Fruit fly (Drosophila melanogaster) whole organism, embryonic: Measurements from ENCODE around the gene mgr.

Experiments used
- Abd-B ChIP-seq: fragments of 200-800 bp; sonication (Bioruptor generic); optimal IDR thresholded peaks from 2 replicates; lab custom pipeline; 2018; ENCODE audit warnings: missing biosample characterization, mild to moderate bottlenecking, missing genetic modification characterization, moderate library complexity
- CG10209 ChIP-seq: fragments of 200-800 bp; sonication (Bioruptor generic); optimal IDR thresholded peaks from 3 replicates; lab custom pipeline; 2017; ENCODE audit warnings: missing biosample characterization, mild to moderate bottlenecking, missing genetic modification characterization, missing genetic modification reagents
- CG10321 ChIP-seq: fragments of 200-800 bp; sonication (Bioruptor generic); IDR thresholded peaks from 2 replicates; pipeline ENCODE4 v1.3.6; 2022; ENCODE audit warnings: missing biosample characterization, missing genetic modification characterization
- CG10543 ChIP-seq: fragments of 200-800 bp; sonication (Bioruptor generic); optimal IDR thresholded peaks from 3 replicates; lab custom pipeline; 2017; ENCODE audit warnings: missing biosample characterization, mild to moderate bottlenecking, missing genetic modification characterization, moderate library complexity
- CG11085 ChIP-seq: fragments of 200-800 bp; sonication (Bioruptor generic); IDR thresholded peaks from 2 replicates; pipeline ENCODE4 v1.3.6; 2022; ENCODE audit warnings: missing biosample characterization, missing genetic modification characterization
- CG12769 ChIP-seq: fragments of 200-800 bp; sonication (Bioruptor generic); optimal IDR thresholded peaks from 2 replicates; lab custom pipeline; 2019; ENCODE audit warnings: missing biosample characterization, mild to moderate bottlenecking, missing genetic modification characterization, moderate library complexity
- CG14441 ChIP-seq: fragments of 200-800 bp; sonication (Bioruptor generic); IDR thresholded peaks from 2 replicates; pipeline ENCODE4 v1.3.6; 2022; ENCODE audit warnings: missing biosample characterization, missing genetic modification characterization
- CG15479 ChIP-seq: fragments of 200-800 bp; sonication (Bioruptor generic); optimal IDR thresholded peaks from 3 replicates; lab custom pipeline; 2019; ENCODE audit warnings: missing biosample characterization, mild to moderate bottlenecking, missing genetic modification characterization, moderate library complexity
- CG15514 ChIP-seq: fragments of 200-800 bp; sonication (Bioruptor generic); optimal IDR thresholded peaks from 3 replicates; lab custom pipeline; 2017; ENCODE audit warnings: missing biosample characterization, missing genetic modification characterization, mild to moderate bottlenecking, moderate library complexity, missing genetic modification reagents
- CG2199 ChIP-seq: fragments of 200-800 bp; sonication (Bioruptor generic); IDR thresholded peaks from 3 replicates; pipeline ENCODE4 v1.3.6; 2022; ENCODE audit warnings: missing biosample characterization, missing genetic modification characterization
- CG30020 ChIP-seq: fragments of 200-800 bp; optimal IDR thresholded peaks from 2 replicates; lab custom pipeline; 2019; ENCODE audit warnings: missing biosample characterization, mild to moderate bottlenecking, missing genetic modification characterization, moderate library complexity
- CG3726 ChIP-seq: fragments of 200-800 bp; sonication (Bioruptor generic); IDR thresholded peaks from 3 replicates; pipeline ENCODE4, ENCODE4 v1.3.6; 2022; ENCODE audit warnings: missing biosample characterization, missing genetic modification characterization
- CG8290 ChIP-seq, 3 experiments: fragments of 200-800 bp; sonication (Bioruptor generic); optimal IDR thresholded peaks; 2 replicates each; lab custom pipeline; 2016 to 2019; ENCODE audit warnings: missing biosample characterization in 3 of 3, missing genetic modification characterization in 3 of 3, mild to moderate bottlenecking in 2 of 3, moderate library complexity in 1 of 3
- Dll ChIP-seq: fragments of 200-800 bp; sonication (Bioruptor generic); IDR thresholded peaks from 4 replicates; pipeline ENCODE4 v1.3.6; 2022; ENCODE audit warnings: missing biosample characterization, missing genetic modification characterization; ENCODE audit not compliant: partially characterized antibody
- Dp ChIP-seq: fragments of 200-800 bp; sonication (Bioruptor generic); optimal IDR thresholded peaks from 2 replicates; lab custom pipeline; 2018; ENCODE audit warnings: missing biosample characterization, mild to moderate bottlenecking, missing genetic modification characterization, moderate library complexity
- E2f2 ChIP-seq: fragments of 200-800 bp; sonication (Bioruptor generic); IDR thresholded peaks from 2 replicates; pipeline ENCODE4 v1.3.6; 2022; ENCODE audit warnings: missing biosample characterization, missing genetic modification characterization
- HmgZ ChIP-seq: fragments of 200-800 bp; sonication (Bioruptor generic); optimal IDR thresholded peaks from 2 replicates; lab custom pipeline; 2018; ENCODE audit warnings: missing biosample characterization, mild to moderate bottlenecking, missing genetic modification characterization
- Hr3 ChIP-seq: fragments of 200-800 bp; sonication (Bioruptor generic); optimal IDR thresholded peaks from 3 replicates; lab custom pipeline; 2016; ENCODE audit warnings: missing biosample characterization, missing genetic modification characterization
- Hr78 ChIP-seq, 2 experiments: fragments of 200-800 bp in 1 of 2; fragments of >200 bp in 1 of 2; sonication (Bioruptor generic) in 1 of 2; optimal IDR thresholded peaks; 2 replicates each; lab custom pipeline; 2017 to 2019; ENCODE audit warnings: missing biosample characterization in 2 of 2, missing genetic modification characterization in 2 of 2, mild to moderate bottlenecking in 1 of 2, moderate library complexity in 1 of 2
- Myb ChIP-seq: fragments of 200-800 bp; sonication (Bioruptor generic); optimal IDR thresholded peaks from 2 replicates; lab custom pipeline; 2016; ENCODE audit warnings: missing biosample characterization, missing genetic modification characterization
- Nf-YA ChIP-seq: fragments of 200-800 bp; sonication (Bioruptor generic); IDR thresholded peaks from 2 replicates; pipeline ENCODE4 v1.3.6; 2022; ENCODE audit warnings: missing biosample characterization, missing genetic modification characterization
- Oaz ChIP-seq: fragments of 200-800 bp; sonication (Bioruptor generic); IDR thresholded peaks from 2 replicates; pipeline ENCODE4 v1.3.6; 2022; ENCODE audit warnings: missing biosample characterization, missing genetic modification characterization
- Pdp1 ChIP-seq, 2 experiments: fragments of 200-800 bp; sonication (Bioruptor generic); optimal IDR thresholded peaks; 3 replicates each; lab custom pipeline; 2016; ENCODE audit warnings: missing biosample characterization in 2 of 2, missing genetic modification characterization in 2 of 2, mild to moderate bottlenecking in 1 of 2, moderate library complexity in 1 of 2
- Side ChIP-seq: fragments of 200-800 bp; sonication (Bioruptor generic); optimal IDR thresholded peaks from 2 replicates; lab custom pipeline; 2016; ENCODE audit warnings: missing biosample characterization, missing genetic modification characterization
- Trl ChIP-seq, 3 experiments: fragments of >200 bp in 2 of 3; fragments of 200-800 bp in 1 of 3; sonication (Bioruptor generic) in 1 of 3; optimal IDR thresholded peaks; 2 replicates in 1 of 3; 3 replicates in 2 of 3; lab custom pipeline; 2016 to 2017; ENCODE audit warnings: missing biosample characterization in 1 of 3, missing genetic modification characterization in 1 of 3
- crol ChIP-seq: fragments of 200-800 bp; sonication (Bioruptor generic); IDR thresholded peaks from 2 replicates; pipeline ENCODE4 v1.3.6; 2022; ENCODE audit warnings: missing biosample characterization, missing genetic modification characterization
- eve ChIP-seq, 2 experiments: fragments of >200 bp; optimal IDR thresholded peaks; 2 replicates each; lab custom pipeline; 2017; ENCODE audit warnings: missing biosample characterization in 2 of 2, missing genetic modification characterization in 2 of 2
- ftz-f1 ChIP-seq: fragments of 200-800 bp; sonication (Bioruptor generic); optimal IDR thresholded peaks from 2 replicates; lab custom pipeline; 2016; ENCODE audit warnings: missing biosample characterization, missing genetic modification characterization
- gsb ChIP-seq: fragments of 200-800 bp; sonication (Bioruptor generic); IDR thresholded peaks from 2 replicates; pipeline ENCODE4 v1.3.6; 2022; ENCODE audit warnings: missing biosample characterization, missing genetic modification characterization
- h ChIP-seq: fragments of >200 bp; optimal IDR thresholded peaks from 2 replicates; lab custom pipeline; 2017
- nau ChIP-seq: fragments of 200-800 bp; sonication (Bioruptor generic); optimal IDR thresholded peaks from 3 replicates; lab custom pipeline; 2017; ENCODE audit warnings: missing biosample characterization, mild to moderate bottlenecking, missing genetic modification characterization, missing genetic modification reagents
- org-1 ChIP-seq: fragments of 200-800 bp; sonication (Bioruptor generic); optimal IDR thresholded peaks from 2 replicates; lab custom pipeline; 2017; ENCODE audit warnings: missing biosample characterization, missing genetic modification characterization
- repo ChIP-seq: fragments of 200-800 bp; sonication (Bioruptor generic); optimal IDR thresholded peaks from 2 replicates; lab custom pipeline; 2016; ENCODE audit warnings: missing biosample characterization, missing genetic modification characterization
- sd ChIP-seq: fragments of 200-800 bp; sonication (Bioruptor generic); optimal IDR thresholded peaks from 3 replicates; lab custom pipeline; 2018; ENCODE audit warnings: missing biosample characterization, mild to moderate bottlenecking, missing genetic modification characterization, moderate library complexity
- sens ChIP-seq: fragments of 200-800 bp; sonication (Bioruptor generic); peaks from one replicate; lab custom pipeline; 2016; ENCODE audit warnings: missing biosample characterization, missing genetic modification characterization
- slbo ChIP-seq: fragments of 200-800 bp; sonication (Bioruptor generic); IDR thresholded peaks from 2 replicates; pipeline ENCODE4 v1.3.6; 2022; ENCODE audit warnings: missing biosample characterization, missing genetic modification characterization
- sr ChIP-seq: fragments of 200-800 bp; sonication (Bioruptor generic); IDR thresholded peaks from 3 replicates; pipeline ENCODE4 v1.3.6; 2022; ENCODE audit warnings: missing biosample characterization, missing genetic modification characterization
- unpg ChIP-seq: fragments of 200-800 bp; sonication (Bioruptor generic); optimal IDR thresholded peaks from 3 replicates; lab custom pipeline; 2018; ENCODE audit warnings: missing biosample characterization, mild to moderate bottlenecking, missing genetic modification characterization, moderate library complexity
- vvl ChIP-seq: fragments of 200-800 bp; sonication (Bioruptor generic); IDR thresholded peaks from 2 replicates; pipeline ENCODE4 v1.3.6; 2022; ENCODE audit warnings: missing biosample characterization, missing genetic modification characterization
- zfh1 ChIP-seq: fragments of 200-800 bp; sonication (Bioruptor generic); IDR thresholded peaks from 3 replicates; pipeline ENCODE4 v1.3.6; 2022; ENCODE audit warnings: missing biosample characterization, missing genetic modification characterization

Gene mgr

dm6 chr3R:11454210-11454904, 44.7 kb upstream of the mgr start (continued):
- peak; percentile 78 for TF ChIP-seq Abd-B
- TF ChIP-seq CG15479 (GFP tag; lab: Kevin White, UChicago) = no peak
- no peak for TF ChIP-seq Nf-YA

DNA sequence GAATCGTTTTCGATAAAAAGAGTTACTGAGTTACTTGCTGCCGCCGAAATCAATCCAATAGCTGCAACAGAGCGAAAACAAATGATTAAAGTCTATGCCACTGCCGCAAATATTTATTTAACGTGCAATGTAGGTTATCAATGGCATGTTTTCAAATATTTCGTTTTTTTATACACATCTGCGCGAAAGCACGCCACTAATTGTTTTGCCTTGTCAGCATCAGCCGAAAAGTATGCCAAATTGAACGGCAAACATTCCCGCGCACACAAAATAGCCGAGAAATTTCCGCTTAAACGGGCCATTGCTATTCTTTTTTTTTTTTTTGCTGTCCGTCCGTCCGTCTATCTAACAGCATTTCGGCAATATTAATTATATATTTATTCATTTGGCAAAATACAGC, 42.4 kb upstream of the mgr start:
- no peak for TF ChIP-seq zfh1 (GFP tag; lab: Robert Waterston, UW)
- 0 out of 2 replicates have a peak, but pooled peaks have one; percentile 8 for TF ChIP-seq CG14441 (GFP tag; lab: Robert Waterston, UW)
- peak; percentile 58 for TF ChIP-seq sens
- TF ChIP-seq vvl = 0 out of 2 replicates have a peak, but pooled peaks have one; percentile 17
- peak in 1 of 2 experiments; percentile 25 for TF ChIP-seq eve (GFP tag; optimal IDR thresholded peaks at IDR 0.05; lab: Kevin White, UChicago)
- TF ChIP-seq CG8290 (GFP tag; optimal IDR thresholded peaks at IDR 0.05; lab: Kevin White, UChicago) = no peak
- TF ChIP-seq CG8290 (tag; optimal IDR thresholded peaks at IDR 0.05; lab: Kevin White, UChicago) = peak in 1 of 2 experiments; percentile 3
- no peak for TF ChIP-seq slbo (GFP tag; lab: Robert Waterston, UW)
- peak; percentile 6 for TF ChIP-seq HmgZ (tag; lab: Kevin White, UChicago)
- TF ChIP-seq CG2199 (GFP tag; lab: Robert Waterston, UW) = 0 out of 3 replicates have a peak, but pooled peaks have one; percentile 56
- TF ChIP-seq Dp (GFP tag; lab: Kevin White, UChicago) = peak; percentile 28
- TF ChIP-seq Myb (GFP tag; lab: Kevin White, UChicago) = peak; percentile 7
- TF ChIP-seq sd = peak; percentile 62
- TF ChIP-seq org-1 (GFP tag; lab: Kevin White, UChicago) = no peak
- TF ChIP-seq CG15514 (GFP tag; lab: Kevin White, UChicago) = no peak
- 0 out of 2 replicates have a peak, but pooled peaks have one; percentile 16 for TF ChIP-seq gsb (GFP tag; lab: Robert Waterston, UW)
- peak; percentile 37 for TF ChIP-seq E2f2 (GFP tag; lab: Robert Waterston, UW)
- TF ChIP-seq, all 482 proteins: peak for 12

DNA sequence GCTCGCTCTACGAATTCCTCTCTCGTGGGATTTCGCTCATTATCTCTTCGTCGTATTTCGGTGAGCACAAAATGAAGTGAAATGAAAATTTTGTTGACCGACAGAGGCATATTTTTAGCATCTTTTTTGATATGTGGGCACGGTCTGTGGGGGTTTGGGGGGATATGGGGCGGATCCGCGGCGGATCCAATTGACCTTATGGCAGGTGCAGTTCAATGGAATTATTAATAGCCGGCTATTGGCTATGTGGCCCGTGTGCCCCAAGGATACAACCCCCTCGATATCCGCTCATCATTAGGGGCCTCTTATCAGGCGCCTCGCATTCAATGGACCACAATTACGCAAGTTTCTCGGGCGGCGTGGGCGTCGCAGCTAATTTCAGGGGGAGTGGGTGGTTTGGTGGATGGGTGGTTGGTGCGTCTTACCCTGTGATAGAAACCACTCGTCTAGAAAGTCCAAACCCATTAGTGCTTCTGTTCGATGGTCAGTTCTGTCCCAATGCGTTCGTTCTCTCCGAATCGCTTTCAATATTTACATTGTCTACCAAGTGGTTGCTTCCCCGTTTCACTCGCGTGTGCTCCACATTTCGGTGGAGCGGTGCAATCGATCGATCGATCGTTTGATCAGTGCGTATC, 41.6 kb upstream of the mgr start, which contains the start of gene sals:
sals (minus strand) TSS at position 585 of the 635 bp plus-strand sequence.
- TF ChIP-seq ftz-f1 (GFP tag; lab: Kevin White, UChicago) (peak; percentile 16), CG3726 (GFP tag; lab: Robert Waterston, UW) (no peak), unpg (GFP tag; lab: Kevin White, UChicago) (no peak), CG11085 (no peak), CG10209 (GFP tag; lab: Kevin White, UChicago) (no peak), CG10321 (GFP tag; lab: Robert Waterston, UW) (no peak), h (no peak), nau (GFP tag; lab: Kevin White, UChicago) (peak; percentile 24), Pdp1 (GFP tag; optimal IDR thresholded peaks at IDR 0.05; lab: Kevin White, UChicago) (peak in 1 of 2 experiments; percentile 74), Side (GFP tag; lab: Kevin White, UChicago) (no peak), sd (peak; percentile 62), sr (GFP tag; lab: Robert Waterston, UW) (peak; percentile 93), Hr78 (GFP tag; optimal IDR thresholded peaks at IDR 0.05; lab: Kevin White, UChicago) (peak in 1 of 2 experiments; percentile 31), Oaz (GFP tag; lab: Robert Waterston, UW) (no peak), repo (GFP tag; lab: Kevin White, UChicago) (no peak), crol (peak; percentile 49), CG15514 (GFP tag; lab: Kevin White, UChicago) (no peak), Trl (optimal IDR thresholded peaks at IDR 0.05; lab: Kevin White, UChicago) (peak; percentile 15 to 35), Trl (GFP tag; optimal IDR thresholded peaks at IDR 0.05; lab: Kevin White, UChicago) (no peak), CG30020 (tag; lab: Kevin White, UChicago) (no peak), Dll (GFP tag; lab: Robert Waterston, UW) (no peak), CG10543 (peak; percentile 31), Hr3 (GFP tag; lab: Kevin White, UChicago) (no peak), CG12769 (tag; lab: Kevin White, UChicago) (peak; percentile 74)
